Worm (Caenorhabditis elegans) whole organism, young adult: ENCODE results near the gene rbm-26.

Experiments used
- B0336.3 ChIP-seq: fragments of 200-800 bp; sonication (Bioruptor generic); IDR thresholded peaks from 2 replicates; pipeline ENCODE4 v1.3.6; 2022; ENCODE audit warnings: missing genetic modification characterization, missing compliant biosample characterization
- F10E7.11 ChIP-seq: sonication (generic microtip); optimal IDR thresholded peaks from 2 replicates; lab custom pipeline; 2017; ENCODE audit warnings: mild to moderate bottlenecking, missing genetic modification characterization, moderate library complexity, missing compliant biosample characterization
- F33H1.4 ChIP-seq: fragments of 200-800 bp; sonication (Bioruptor generic); IDR thresholded peaks from 2 replicates; pipeline ENCODE4 v1.3.6; 2022; ENCODE audit warnings: missing genetic modification reagents, missing genetic modification characterization, missing compliant biosample characterization
- T07F8.4 ChIP-seq: sonication (generic microtip); optimal IDR thresholded peaks from 2 replicates; lab custom pipeline; 2016; ENCODE audit warnings: mild to moderate bottlenecking, missing genetic modification characterization, moderate library complexity, missing compliant biosample characterization
- Y95B8A.8 ChIP-seq: fragments of 200-800 bp; sonication (Bioruptor generic); IDR thresholded peaks from 2 replicates; pipeline ENCODE4 v1.3.6; 2022; ENCODE audit warnings: missing genetic modification reagents, missing genetic modification characterization, missing compliant biosample characterization
- ZK185.1 ChIP-seq: sonication (generic microtip); optimal IDR thresholded peaks from 2 replicates; lab custom pipeline; 2016; ENCODE audit warnings: mild to moderate bottlenecking, missing genetic modification characterization, missing compliant biosample characterization; ENCODE audit not compliant: poor library complexity, severe bottlenecking
- attf-5 ChIP-seq: fragments of 200-800 bp; sonication (Bioruptor generic); optimal IDR thresholded peaks from 2 replicates; lab custom pipeline; 2018; ENCODE audit warnings: mild to moderate bottlenecking, missing genetic modification characterization, missing compliant biosample characterization
- attf-6 ChIP-seq: fragments of 200-800 bp; sonication (Bioruptor generic); IDR thresholded peaks from 2 replicates; pipeline ENCODE4 v1.3.6; 2022; ENCODE audit warnings: missing genetic modification reagents, missing genetic modification characterization, missing compliant biosample characterization
- ccch-3 ChIP-seq: fragments of 200-800 bp; sonication (Bioruptor generic); optimal IDR thresholded peaks from 2 replicates; lab custom pipeline; 2018; ENCODE audit warnings: mild to moderate bottlenecking, missing genetic modification characterization, missing compliant biosample characterization
- cebp-1 ChIP-seq, 2 experiments: fragments of 200-800 bp in 1 of 2; sonication (Bioruptor generic) in 1 of 2; sonication (generic microtip) in 1 of 2; IDR thresholded peaks in 1 of 2; optimal IDR thresholded peaks in 1 of 2; 2 replicates each; pipeline versions ENCODE4 v1.3.6 to Lab custom; 2017 to 2022; ENCODE audit warnings: missing compliant biosample characterization in 2 of 2, missing genetic modification characterization in 2 of 2, mild to moderate bottlenecking in 1 of 2, missing genetic modification reagents in 1 of 2, moderate library complexity in 1 of 2
- cebp-2 ChIP-seq: fragments of 200-800 bp; sonication (Bioruptor generic); IDR thresholded peaks from 2 replicates; pipeline ENCODE4 v1.3.6; 2022; ENCODE audit warnings: missing genetic modification characterization, missing compliant biosample characterization
- ceh-27 ChIP-seq: fragments of 200-800 bp; sonication (Bioruptor generic); optimal IDR thresholded peaks from 2 replicates; lab custom pipeline; 2018; ENCODE audit warnings: mild to moderate bottlenecking, missing genetic modification characterization, moderate library complexity, missing compliant biosample characterization
- ceh-58 ChIP-seq: fragments of 200-800 bp; sonication (Bioruptor generic); IDR thresholded peaks from 2 replicates; pipeline ENCODE4 v1.3.6; 2022; ENCODE audit warnings: missing genetic modification characterization, missing compliant biosample characterization
- chd-7 ChIP-seq: sonication (generic microtip); optimal IDR thresholded peaks from 2 replicates; lab custom pipeline; 2016; ENCODE audit warnings: mild to moderate bottlenecking, missing genetic modification characterization, moderate library complexity, missing compliant biosample characterization
- die-1 ChIP-seq: sonication (generic microtip); optimal IDR thresholded peaks from 2 replicates; lab custom pipeline; 2016; ENCODE audit warnings: missing genotype, mild to moderate bottlenecking, missing genetic modification characterization, missing compliant biosample characterization
- dox-1 ChIP-seq: fragments of 200-800 bp; sonication (Bioruptor generic); IDR thresholded peaks from 2 replicates; pipeline ENCODE4 v1.3.6; 2022; ENCODE audit warnings: missing genetic modification reagents, missing genetic modification characterization, missing compliant biosample characterization
- fkh-3 ChIP-seq: sonication (generic microtip); optimal IDR thresholded peaks from 2 replicates; lab custom pipeline; 2016; ENCODE audit warnings: mild to moderate bottlenecking, missing genetic modification characterization, missing compliant biosample characterization
- hmg-1.2 ChIP-seq: fragments of 200-800 bp; sonication (Bioruptor generic); IDR thresholded peaks from 2 replicates; pipeline ENCODE4 v1.3.6; 2022; ENCODE audit warnings: missing genetic modification reagents, missing genetic modification characterization, missing compliant biosample characterization
- let-526 ChIP-seq: fragments of 200-800 bp; sonication (Bioruptor generic); IDR thresholded peaks from 2 replicates; pipeline ENCODE4 v1.3.6; 2022; ENCODE audit warnings: missing genetic modification reagents, missing genetic modification characterization, missing compliant biosample characterization
- let-607 ChIP-seq, 2 experiments: fragments of 200-800 bp in 1 of 2; sonication (Bioruptor generic) in 1 of 2; sonication (generic microtip) in 1 of 2; optimal IDR thresholded peaks; 2 replicates each; lab custom pipeline; 2016 to 2018; ENCODE audit warnings: mild to moderate bottlenecking in 2 of 2, missing compliant biosample characterization in 2 of 2, missing genetic modification characterization in 2 of 2, moderate library complexity in 2 of 2, missing genotype in 1 of 2
- lin-26 ChIP-seq: fragments of 200-800 bp; sonication (Bioruptor generic); IDR thresholded peaks from 2 replicates; pipeline ENCODE4 v1.3.6; 2022; ENCODE audit warnings: missing genetic modification reagents, missing genetic modification characterization, missing compliant biosample characterization
- lin-35 ChIP-seq, 3 experiments: fragments of 150-350 bp in 2 of 3; sonication (generic microtip) in 1 of 3; optimal IDR thresholded peaks; 2 replicates each; lab custom pipeline; 2014 to 2018; ENCODE audit warnings: missing biosample characterization in 3 of 3, missing genetic modification characterization in 3 of 3, missing genetic modification reagents in 3 of 3
- lin-40 ChIP-seq: sonication (generic microtip); optimal IDR thresholded peaks from 2 replicates; lab custom pipeline; 2016; ENCODE audit warnings: missing genetic modification characterization, mild to moderate bottlenecking, missing compliant biosample characterization, missing genotype, missing genetic modification reagents
- lin-54 ChIP-seq: fragments of 200-800 bp; sonication (Bioruptor generic); optimal IDR thresholded peaks from 2 replicates; lab custom pipeline; 2018; ENCODE audit warnings: mild to moderate bottlenecking, missing genetic modification characterization, missing compliant biosample characterization
- lir-1 ChIP-seq: fragments of 200-800 bp; sonication (Bioruptor generic); conservative IDR thresholded peaks from 2 replicates; pipeline ENCODE4 v1.3.6; 2022; ENCODE audit warnings: missing genetic modification reagents, missing genetic modification characterization, missing compliant biosample characterization
- madf-10 ChIP-seq: sonication (generic microtip); optimal IDR thresholded peaks from 2 replicates; lab custom pipeline; 2016; ENCODE audit warnings: mild to moderate bottlenecking, missing genetic modification characterization, missing compliant biosample characterization
- madf-3 ChIP-seq: fragments of 200-800 bp; sonication (Bioruptor generic); IDR thresholded peaks from 2 replicates; pipeline ENCODE4 v1.3.6; 2022; ENCODE audit warnings: missing genetic modification reagents, missing genetic modification characterization, missing compliant biosample characterization
- madf-6 ChIP-seq: fragments of 200-800 bp; sonication (Bioruptor generic); IDR thresholded peaks from 2 replicates; pipeline ENCODE4 v1.3.6; 2022; ENCODE audit warnings: missing genetic modification reagents, missing genetic modification characterization, missing compliant biosample characterization
- mcd-1 ChIP-seq: fragments of 200-800 bp; sonication (Bioruptor generic); IDR thresholded peaks from 2 replicates; pipeline ENCODE4 v1.3.6; 2022; ENCODE audit warnings: missing genetic modification reagents, missing genetic modification characterization, missing compliant biosample characterization
- nhr-179 ChIP-seq: sonication (generic microtip); optimal IDR thresholded peaks from 2 replicates; lab custom pipeline; 2016; ENCODE audit warnings: mild to moderate bottlenecking, missing genetic modification characterization, missing compliant biosample characterization
- nhr-27 ChIP-seq: fragments of 200-800 bp; sonication (Bioruptor generic); optimal IDR thresholded peaks from 2 replicates; lab custom pipeline; 2018; ENCODE audit warnings: mild to moderate bottlenecking, missing genetic modification characterization, moderate library complexity, missing compliant biosample characterization
- nhr-80 ChIP-seq: sonication (generic microtip); optimal IDR thresholded peaks from 2 replicates; lab custom pipeline; 2016; ENCODE audit warnings: missing genetic modification characterization, missing compliant biosample characterization
- pbrm-1 ChIP-seq: fragments of 200-800 bp; sonication (Bioruptor generic); IDR thresholded peaks from 2 replicates; pipeline ENCODE4 v1.3.6; 2022; ENCODE audit warnings: missing genetic modification reagents, missing genetic modification characterization, missing compliant biosample characterization
- rcor-1 ChIP-seq: fragments of 200-800 bp; sonication (Bioruptor generic); IDR thresholded peaks from 2 replicates; pipeline ENCODE4 v1.3.6; 2022; ENCODE audit warnings: missing genetic modification reagents, missing genetic modification characterization, missing compliant biosample characterization
- snpc-1.3 ChIP-seq: sonication (generic microtip); optimal IDR thresholded peaks from 2 replicates; lab custom pipeline; 2017; ENCODE audit warnings: missing genetic modification characterization, mild to moderate bottlenecking, missing compliant biosample characterization, antibody characterized with exemption, moderate library complexity, missing genotype, missing genetic modification reagents; ENCODE audit not compliant: insufficient read depth
- snpc-4 ChIP-seq, 5 experiments: fragments of 150-350 bp in 1 of 5; sonication (generic microtip) in 4 of 5; optimal IDR thresholded peaks; 2 replicates each; lab custom pipeline; 2014 to 2018; ENCODE audit warnings: missing genetic modification characterization in 5 of 5, missing biosample characterization in 3 of 5, antibody characterized with exemption in 2 of 5, mild to moderate bottlenecking in 2 of 5, missing compliant biosample characterization in 2 of 5, missing genotype in 2 of 5, moderate library complexity in 2 of 5, missing genetic modification reagents in 1 of 5
- tbp1 ChIP-seq: fragments of 200-800 bp; sonication (Bioruptor generic); optimal IDR thresholded peaks from 2 replicates; lab custom pipeline; 2018; ENCODE audit warnings: mild to moderate bottlenecking, missing genetic modification characterization, missing compliant biosample characterization
- zfh-2 ChIP-seq: fragments of 200-800 bp; sonication (Bioruptor generic); conservative IDR thresholded peaks from 2 replicates; pipeline ENCODE4 v1.3.6; 2022; ENCODE audit warnings: missing genetic modification reagents, missing genetic modification characterization, missing compliant biosample characterization
- ztf-18 ChIP-seq: sonication (generic microtip); optimal IDR thresholded peaks from 2 replicates; lab custom pipeline; 2016; ENCODE audit warnings: missing genotype, mild to moderate bottlenecking, missing genetic modification characterization, missing compliant biosample characterization
- ztf-25 ChIP-seq: fragments of 200-800 bp; sonication (Bioruptor generic); IDR thresholded peaks from 2 replicates; pipeline ENCODE4 v1.3.6; 2022; ENCODE audit warnings: missing genetic modification reagents, missing genetic modification characterization, missing compliant biosample characterization
- ztf-26 ChIP-seq: sonication (generic microtip); optimal IDR thresholded peaks from 2 replicates; lab custom pipeline; 2017; ENCODE audit warnings: missing genetic modification characterization, missing compliant biosample characterization
- ztf-28 ChIP-seq: fragments of 200-800 bp; sonication (Bioruptor generic); IDR thresholded peaks from 2 replicates; pipeline ENCODE4 v1.3.6; 2022; ENCODE audit warnings: missing genetic modification reagents, missing genetic modification characterization, missing compliant biosample characterization
- ztf-6 ChIP-seq: fragments of 200-800 bp; sonication (Bioruptor generic); IDR thresholded peaks from 2 replicates; pipeline ENCODE4 v1.3.6; 2022; ENCODE audit warnings: missing genetic modification reagents, missing genetic modification characterization, missing compliant biosample characterization

Gene rbm-26

DNA sequence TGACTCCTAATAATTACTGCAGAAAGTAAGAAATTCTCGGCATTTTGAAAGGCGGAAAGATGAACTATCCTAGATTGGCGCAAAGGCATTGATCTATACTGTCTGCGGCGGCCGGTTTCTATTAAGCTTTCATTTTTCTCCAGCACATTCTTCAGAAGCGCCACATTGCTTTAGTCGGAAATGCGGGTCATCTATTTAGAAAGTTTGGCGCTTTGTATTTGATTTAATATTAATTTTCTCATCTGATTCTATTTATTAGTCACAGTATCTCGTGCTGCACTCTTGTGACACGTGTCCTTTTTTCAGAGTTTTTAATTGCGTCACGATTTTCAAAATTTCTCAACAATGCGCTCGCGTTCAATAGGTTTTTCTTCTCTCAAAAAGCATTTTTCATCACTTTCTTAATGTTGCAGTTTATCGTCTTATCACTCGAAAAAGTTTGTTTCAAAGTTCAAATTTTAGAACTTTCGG is 3.7 kb downstream of the rbm-26 start (continued):
- no peak for TF ChIP-seq F10E7.11 (tag; lab: Kevin White, UChicago)
- no peak for TF ChIP-seq ccch-3 (GFP tag; lab: Kevin White, UChicago)
- no peak for TF ChIP-seq lin-40 (tag; lab: Kevin White, UChicago)
- TF ChIP-seq snpc-1.3 (tag; lab: Kevin White, UChicago) = no peak
- TF ChIP-seq madf-6 (GFP tag; lab: Robert Waterston, UW) = no peak; the same call in 1 of the 2 replicates

- TF ChIP-seq F33H1.4 = no peak
- peak; percentile 51 for TF ChIP-seq attf-5 (GFP tag; lab: Kevin White, UChicago)
- peak; percentile 11 for TF ChIP-seq chd-7 (tag; lab: Kevin White, UChicago)
- TF ChIP-seq cebp-1 (GFP tag; IDR thresholded peaks at IDR 0.05; lab: Robert Waterston, UW) = no peak
- TF ChIP-seq cebp-1 (tag; optimal IDR thresholded peaks at IDR 0.05; lab: Kevin White, UChicago) = peak; percentile 52
- TF ChIP-seq mcd-1 (GFP tag; lab: Robert Waterston, UW) = peak; percentile 60
- TF ChIP-seq fkh-3 (tag; lab: Kevin White, UChicago) = no peak
- TF ChIP-seq dox-1 (GFP tag; lab: Robert Waterston, UW) = peak; percentile 33; the same call in 1 of the 2 replicates
- peak; percentile 40 for TF ChIP-seq F10E7.11 (tag; lab: Kevin White, UChicago)
- peak; percentile 94 for TF ChIP-seq zfh-2 (GFP tag; lab: Robert Waterston, UW)
- peak; percentile 16 for TF ChIP-seq nhr-27 (tag; lab: Kevin White, UChicago)
- TF ChIP-seq attf-6 = 0 out of 2 replicates have a peak, but pooled peaks have one; percentile 26
- TF ChIP-seq madf-3 = peak; percentile 65; the same call in 1 of the 2 replicates
- TF ChIP-seq madf-10 = peak; percentile 69
- peak; percentile 88; the same call in 1 of the 2 replicates for TF ChIP-seq hmg-1.2 (GFP tag; lab: Robert Waterston, UW)
- no peak for TF ChIP-seq let-526 (GFP tag; lab: Robert Waterston, UW)
- peak; percentile 79 for TF ChIP-seq nhr-80 (tag; lab: Kevin White, UChicago)
- peak; percentile 45 for TF ChIP-seq tbp1 (GFP tag; lab: Kevin White, UChicago)
- peak; percentile 44 for TF ChIP-seq pbrm-1 (GFP tag; lab: Robert Waterston, UW)
- TF ChIP-seq ztf-6 = no peak
- TF ChIP-seq ztf-28 (GFP tag; lab: Robert Waterston, UW) = 0 out of 2 replicates have a peak, but pooled peaks have one; percentile 26
- no peak for TF ChIP-seq lir-1 (GFP tag; lab: Robert Waterston, UW)
- 0 out of 2 replicates have a peak, but pooled peaks have one; percentile 15 for TF ChIP-seq lin-26 (GFP tag; lab: Robert Waterston, UW)
- TF ChIP-seq T07F8.4 (tag; lab: Kevin White, UChicago) = no peak
- TF ChIP-seq B0336.3 = peak; percentile 36; the same call in 1 of the 2 replicates
- TF ChIP-seq Y95B8A.8 (GFP tag; lab: Robert Waterston, UW) = no peak
- TF ChIP-seq lin-35 (GFP tag; optimal IDR thresholded peaks at IDR 0.05; lab: Kevin White, UChicago) = peak in 1 of 3 experiments; percentile 44
- no peak for TF ChIP-seq die-1
- no peak for TF ChIP-seq ztf-25 (GFP tag; lab: Robert Waterston, UW)
- no peak for TF ChIP-seq cebp-2 (GFP tag; lab: Robert Waterston, UW)
- peak; percentile 81 for TF ChIP-seq ztf-26 (tag; lab: Kevin White, UChicago)
- peak; percentile 6; the same call in 1 of the 2 replicates for TF ChIP-seq rcor-1 (GFP tag; lab: Robert Waterston, UW)
- TF ChIP-seq ceh-27 = peak; percentile 87
- no peak for TF ChIP-seq ceh-58 (GFP tag; lab: Robert Waterston, UW)
- TF ChIP-seq lin-54 = peak; percentile 1
- TF ChIP-seq snpc-4 (GFP tag; optimal IDR thresholded peaks at IDR 0.05; lab: Kevin White, UChicago) = no peak
- peak in 2 of 4 experiments; percentile 38 for TF ChIP-seq snpc-4 (tag; optimal IDR thresholded peaks at IDR 0.05; lab: Kevin White, UChicago)
- TF ChIP-seq let-607 (tag; optimal IDR thresholded peaks at IDR 0.05; lab: Kevin White, UChicago) = peak; percentile 69 to 79
- TF ChIP-seq nhr-179 (tag; lab: Kevin White, UChicago) = no peak
- peak; percentile 17 for TF ChIP-seq ztf-18 (tag; lab: Kevin White, UChicago)
- TF ChIP-seq snpc-1.3 (tag; lab: Kevin White, UChicago) = no peak
- peak; percentile 47 for TF ChIP-seq lin-40 (tag; lab: Kevin White, UChicago)
- peak; percentile 41 for TF ChIP-seq ZK185.1 (tag; lab: Kevin White, UChicago)
Observed at ce11 chrIII:5715467-5715866, 4.1 kb downstream of the rbm-26 start.
